Fruit fly (Drosophila melanogaster) whole organism, prepupa: ENCODE measurements around the gene ldbr.

ENCODE experiments used
- Blimp-1 ChIP-seq: fragments of 200-800 bp; sonication (Bioruptor generic); optimal IDR thresholded peaks from 3 replicates; lab custom pipeline; 2017; ENCODE audit warnings: missing biosample characterization, missing genetic modification characterization, mild to moderate bottlenecking, moderate library complexity, missing genetic modification reagents
- CG10631 ChIP-seq: fragments of 200-800 bp; sonication (Bioruptor generic); optimal IDR thresholded peaks from 2 replicates; lab custom pipeline; 2016; ENCODE audit warnings: missing biosample characterization, missing genetic modification characterization
- CG11762 ChIP-seq: fragments of 200-800 bp; sonication (Bioruptor generic); optimal IDR thresholded peaks from 3 replicates; lab custom pipeline; 2016; ENCODE audit warnings: missing biosample characterization, missing genetic modification characterization; ENCODE audit not compliant: insufficient read depth
- CG1621 ChIP-seq: fragments of 200-800 bp; sonication (Bioruptor generic); optimal IDR thresholded peaks from 3 replicates; lab custom pipeline; 2018; ENCODE audit warnings: missing biosample characterization, mild to moderate bottlenecking, missing genetic modification characterization
- CG16779 ChIP-seq: fragments of 200-800 bp; sonication (Bioruptor generic); optimal IDR thresholded peaks from 3 replicates; lab custom pipeline; 2017; ENCODE audit warnings: missing biosample characterization, mild to moderate bottlenecking, missing genetic modification characterization
- CG31627 ChIP-seq: fragments of 200-800 bp; sonication (Bioruptor generic); optimal IDR thresholded peaks from 3 replicates; lab custom pipeline; 2016; ENCODE audit warnings: missing biosample characterization, missing genetic modification characterization
- CG32006 ChIP-seq: fragments of 200-800 bp; sonication (Bioruptor generic); optimal IDR thresholded peaks from 3 replicates; lab custom pipeline; 2017; ENCODE audit warnings: missing biosample characterization, mild to moderate bottlenecking, missing genetic modification characterization
- CG3919 ChIP-seq: fragments of 200-800 bp; sonication (Bioruptor generic); optimal IDR thresholded peaks from 3 replicates; lab custom pipeline; 2016; ENCODE audit warnings: missing biosample characterization, missing genetic modification characterization
- CG4318 ChIP-seq: fragments of 200-800 bp; sonication (Bioruptor generic); optimal IDR thresholded peaks from 3 replicates; lab custom pipeline; 2017; ENCODE audit warnings: missing biosample characterization, mild to moderate bottlenecking, missing genetic modification characterization
- CG6163 ChIP-seq: fragments of 200-800 bp; sonication (Bioruptor generic); IDR thresholded peaks from 3 replicates; pipeline ENCODE4 v1.3.6; 2022; ENCODE audit warnings: missing biosample characterization, missing genetic modification characterization
- CG6792 ChIP-seq: fragments of 200-800 bp; sonication (Bioruptor generic); optimal IDR thresholded peaks from 3 replicates; lab custom pipeline; 2016; ENCODE audit warnings: missing biosample characterization, missing genetic modification characterization
- CG6808 ChIP-seq: fragments of 200-800 bp; sonication (Bioruptor generic); optimal IDR thresholded peaks from 3 replicates; lab custom pipeline; 2017; ENCODE audit warnings: missing biosample characterization, missing genetic modification characterization, mild to moderate bottlenecking, moderate library complexity, missing genetic modification reagents
- CG7368 ChIP-seq: fragments of 200-800 bp; sonication (Bioruptor generic); optimal IDR thresholded peaks from 3 replicates; lab custom pipeline; 2016; ENCODE audit warnings: missing biosample characterization, missing genetic modification characterization
- CG8319 ChIP-seq: fragments of 200-800 bp; sonication (Bioruptor generic); optimal IDR thresholded peaks from 3 replicates; lab custom pipeline; 2016; ENCODE audit warnings: missing biosample characterization, missing genetic modification characterization
- CG9139 ChIP-seq: fragments of 200-800 bp; sonication (Bioruptor generic); optimal IDR thresholded peaks from 3 replicates; lab custom pipeline; 2017; ENCODE audit warnings: missing biosample characterization, mild to moderate bottlenecking, missing genetic modification characterization
- Eip75B ChIP-seq: fragments of 200-800 bp; sonication (Bioruptor generic); optimal IDR thresholded peaks from 3 replicates; lab custom pipeline; 2016; ENCODE audit warnings: missing biosample characterization, missing genetic modification characterization
- Eip78C ChIP-seq: fragments of 200-800 bp; sonication (Bioruptor generic); peaks from one replicate; lab custom pipeline; 2016; ENCODE audit warnings: missing biosample characterization, missing genetic modification characterization
- Eip93F ChIP-seq: fragments of 200-800 bp; sonication (Bioruptor generic); optimal IDR thresholded peaks from 2 replicates; lab custom pipeline; 2016; ENCODE audit warnings: missing biosample characterization, mild to moderate bottlenecking, missing genetic modification characterization
- Hr38 ChIP-seq: sonication (Bioruptor generic); optimal IDR thresholded peaks from 2 replicates; lab custom pipeline; 2016; ENCODE audit warnings: missing biosample characterization, missing genetic modification characterization
- Hr4 ChIP-seq: fragments of 200-800 bp; sonication (Bioruptor generic); optimal IDR thresholded peaks from 3 replicates; lab custom pipeline; 2016; ENCODE audit warnings: missing biosample characterization, missing genetic modification characterization
- Met ChIP-seq: fragments of 200-800 bp; sonication (Bioruptor generic); optimal IDR thresholded peaks from 3 replicates; lab custom pipeline; 2016; ENCODE audit warnings: missing biosample characterization, missing genetic modification characterization
- Smox ChIP-seq: fragments of 200-800 bp; sonication (Bioruptor generic); optimal IDR thresholded peaks from 3 replicates; lab custom pipeline; 2016; ENCODE audit warnings: missing biosample characterization, missing genetic modification characterization
- Sox15 ChIP-seq: fragments of 200-800 bp; sonication (Bioruptor generic); optimal IDR thresholded peaks from 3 replicates; lab custom pipeline; 2016; ENCODE audit warnings: missing biosample characterization, missing genetic modification characterization
- acj6 ChIP-seq: fragments of 200-800 bp; sonication (Bioruptor generic); optimal IDR thresholded peaks from 3 replicates; lab custom pipeline; 2016; ENCODE audit warnings: missing biosample characterization, missing genetic modification characterization
- cyc ChIP-seq: fragments of 200-800 bp; sonication (Bioruptor generic); optimal IDR thresholded peaks from 3 replicates; lab custom pipeline; 2016; ENCODE audit warnings: missing biosample characterization, missing genetic modification characterization
- dac ChIP-seq: fragments of 200-800 bp; sonication (Bioruptor generic); optimal IDR thresholded peaks from 2 replicates; lab custom pipeline; 2017; ENCODE audit warnings: missing biosample characterization, mild to moderate bottlenecking, missing genetic modification characterization
- dsx ChIP-seq: fragments of 200-800 bp; optimal IDR thresholded peaks from 3 replicates; lab custom pipeline; 2019; ENCODE audit warnings: missing biosample characterization, mild to moderate bottlenecking, missing genetic modification characterization, moderate library complexity; ENCODE audit not compliant: poor library complexity, severe bottlenecking
- fd85E ChIP-seq: fragments of 200-800 bp; sonication (Bioruptor generic); optimal IDR thresholded peaks from 3 replicates; lab custom pipeline; 2016; ENCODE audit warnings: missing biosample characterization, missing genetic modification characterization
- lz ChIP-seq: fragments of 200-800 bp; sonication (Bioruptor generic); optimal IDR thresholded peaks from 3 replicates; lab custom pipeline; 2016; ENCODE audit warnings: missing biosample characterization, missing genetic modification characterization
- net ChIP-seq: fragments of 200-800 bp; sonication (Bioruptor generic); optimal IDR thresholded peaks from 3 replicates; lab custom pipeline; 2016; ENCODE audit warnings: missing biosample characterization, missing genetic modification characterization
- salr ChIP-seq, 2 experiments: fragments of 200-800 bp; sonication (Bioruptor generic); optimal IDR thresholded peaks; 3 replicates each; lab custom pipeline; 2016 to 2018; ENCODE audit warnings: missing biosample characterization in 2 of 2, missing genetic modification characterization in 2 of 2, mild to moderate bottlenecking in 1 of 2
- spab ChIP-seq: fragments of 200-800 bp; sonication (Bioruptor generic); optimal IDR thresholded peaks from 2 replicates; lab custom pipeline; 2017; ENCODE audit warnings: missing biosample characterization, mild to moderate bottlenecking, missing genetic modification characterization, missing genetic modification reagents
- ss ChIP-seq, 2 experiments: fragments of 200-800 bp; sonication (Bioruptor generic); optimal IDR thresholded peaks; 2 replicates in 1 of 2; 3 replicates in 1 of 2; lab custom pipeline; 2017 to 2018; ENCODE audit warnings: mild to moderate bottlenecking in 2 of 2, missing biosample characterization in 2 of 2, missing genetic modification characterization in 2 of 2, moderate library complexity in 1 of 2
- vri ChIP-seq: fragments of 200-800 bp; sonication (Bioruptor generic); optimal IDR thresholded peaks from 3 replicates; lab custom pipeline; 2016; ENCODE audit warnings: missing biosample characterization, mild to moderate bottlenecking, missing genetic modification characterization

Gene ldbr

DNA sequence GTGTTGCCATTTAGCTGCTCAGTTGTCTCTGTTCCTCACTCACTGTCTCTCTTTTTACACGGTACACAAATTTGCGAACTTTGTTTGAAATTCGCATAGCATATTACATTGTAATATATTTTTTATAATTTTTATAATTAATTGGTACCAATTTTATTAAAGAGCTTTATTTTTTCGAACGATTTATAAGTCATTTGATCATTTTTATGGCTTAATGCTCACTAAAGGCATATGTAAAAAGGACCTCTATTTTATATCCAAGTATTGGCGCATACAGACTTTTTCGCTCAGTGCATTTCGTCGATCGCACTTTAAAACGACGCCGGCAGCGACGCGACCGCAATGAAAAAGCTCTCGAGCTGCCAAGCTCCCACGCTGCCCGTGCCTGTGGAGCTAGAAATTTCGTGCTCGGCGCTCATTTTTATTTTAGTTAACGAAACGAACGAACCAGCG is 25.5 kb upstream of the ldbr start (continued):
- TF ChIP-seq CG1621 (tag; lab: Kevin White, UChicago) (peak; percentile 76), Sox15 (GFP tag; lab: Kevin White, UChicago) (peak; percentile 90), CG32006 (GFP tag; lab: Kevin White, UChicago) (peak; percentile 99), dsx (GFP tag; lab: Kevin White, UChicago) (peak; percentile 78), CG7368 (GFP tag; lab: Kevin White, UChicago) (peak; percentile 90), lz (GFP tag; lab: Kevin White, UChicago) (peak; percentile 82), CG3919 (GFP tag; lab: Kevin White, UChicago) (peak; percentile 86), ss (GFP tag; optimal IDR thresholded peaks at IDR 0.05; lab: Kevin White, UChicago) (peak; percentile 82 to 86), Hr4 (GFP tag; lab: Kevin White, UChicago) (peak; percentile 96), Eip75B (GFP tag; lab: Kevin White, UChicago) (peak; percentile 85), fd85E (GFP tag; lab: Kevin White, UChicago) (peak; percentile 54), CG16779 (peak; percentile 92), cyc (GFP tag; lab: Kevin White, UChicago) (peak; percentile 83), salr (GFP tag; optimal IDR thresholded peaks at IDR 0.05; lab: Kevin White, UChicago) (peak; percentile 68 to 96), CG8319 (GFP tag; lab: Kevin White, UChicago) (peak; percentile 78), CG6808 (GFP tag; lab: Kevin White, UChicago) (peak; percentile 78), spab (peak; percentile 81), Met (peak; percentile 83)

DNA sequence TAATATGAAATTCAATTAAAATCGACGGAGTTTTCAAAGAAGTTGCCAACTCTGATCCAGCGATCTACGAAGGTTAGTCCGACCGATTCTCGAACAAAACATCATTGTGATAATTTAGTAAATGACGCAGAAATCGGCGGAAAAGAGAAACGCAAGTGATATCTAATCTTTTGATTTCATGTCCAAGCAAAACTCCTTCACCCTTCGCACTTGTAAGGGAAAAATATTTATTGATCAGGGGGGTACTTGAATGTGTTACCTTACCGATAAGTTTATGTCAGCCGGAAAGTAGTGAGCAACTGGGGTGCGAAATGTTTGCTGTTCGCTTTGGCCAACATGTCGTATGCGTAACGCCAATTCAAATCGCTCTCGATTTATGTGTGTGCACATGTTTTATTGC is 24.5 kb upstream of the ldbr start:
- TF ChIP-seq vri (GFP tag; lab: Kevin White, UChicago) (peak; percentile 30), CG3919 (GFP tag; lab: Kevin White, UChicago) (no peak), Blimp-1 (GFP tag; lab: Kevin White, UChicago) (no peak), Eip93F (GFP tag; lab: Kevin White, UChicago) (no peak)
- TF ChIP-seq, all 60 proteins: peak for 1

DNA sequence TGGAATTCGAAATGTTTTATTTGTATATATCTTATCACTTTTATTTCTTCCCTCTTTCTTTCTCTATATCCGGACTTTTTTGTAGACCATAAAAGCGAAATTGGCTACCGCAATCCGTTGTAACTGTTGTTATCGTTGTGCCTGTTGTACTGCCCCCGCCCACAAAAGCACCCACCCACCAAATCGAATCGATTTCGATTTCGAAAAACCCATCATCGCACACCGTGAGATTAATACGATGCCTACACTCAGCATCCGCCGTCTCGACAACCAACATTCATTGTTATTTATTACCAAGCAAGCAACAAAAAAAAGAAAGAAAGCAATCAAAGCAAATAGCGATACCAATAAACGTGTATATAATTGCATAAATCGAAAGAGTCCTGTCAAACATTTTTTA is 13.4 kb upstream of the ldbr start:
- TF ChIP-seq CG9139 (GFP tag; lab: Kevin White, UChicago) (no peak), CG6163 (0 out of 3 replicates have a peak, but pooled peaks have one; percentile 13)

DNA sequence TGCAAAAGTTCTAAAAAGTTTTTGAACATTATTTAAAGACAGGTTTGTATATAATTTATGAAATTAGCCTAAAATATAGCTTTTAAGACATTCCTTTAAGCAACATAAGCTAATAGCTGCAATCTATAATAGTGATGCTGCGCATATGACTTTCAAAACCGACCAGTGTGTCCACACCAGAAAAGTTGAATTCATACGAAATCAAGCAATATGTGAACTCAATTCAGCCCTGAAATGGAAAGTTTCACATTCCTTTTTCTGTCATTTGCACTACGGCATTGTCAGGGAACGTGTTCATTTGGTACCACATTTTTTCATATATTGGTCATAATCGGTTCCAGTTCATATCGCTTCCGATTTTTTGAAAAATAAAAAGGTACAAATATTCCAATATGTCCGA is 12.7 kb upstream of the ldbr start, which contains the start of gene fan:
Gene fan (plus strand): TSS at position 247 of the 400 bp plus-strand sequence.
- TF ChIP-seq Eip93F (GFP tag; lab: Kevin White, UChicago) (no peak), Smox (GFP tag; lab: Kevin White, UChicago) (no peak), Hr4 (GFP tag; lab: Kevin White, UChicago) (no peak), acj6 (GFP tag; lab: Kevin White, UChicago) (no peak), Eip78C (GFP tag; lab: Kevin White, UChicago) (no peak), CG31627 (no peak), Met (no peak), CG6792 (no peak), Hr38 (GFP tag; lab: Kevin White, UChicago) (no peak), CG4318 (GFP tag; lab: Kevin White, UChicago) (no peak), dac (GFP tag; lab: Kevin White, UChicago) (no peak), net (no peak), CG11762 (GFP tag; lab: Kevin White, UChicago) (no peak), CG10631 (GFP tag; lab: Kevin White, UChicago) (no peak)
